Fruit fly (Drosophila melanogaster) whole organism, embryonic: ENCODE results near the gene Bap111.
A peak's percentile ranks its signal among the peaks of the same experiment; 100 is the strongest.

Source experiments
- Antp ChIP-seq: fragments of 200-800 bp; sonication (Bioruptor generic); optimal IDR thresholded peaks from 3 replicates; lab custom pipeline; 2016; ENCODE audit warnings: missing biosample characterization, missing genetic modification characterization
- B-H2 ChIP-seq: fragments of 200-800 bp; sonication (Bioruptor generic); optimal IDR thresholded peaks from 2 replicates; lab custom pipeline; 2018; ENCODE audit warnings: missing biosample characterization, mild to moderate bottlenecking, missing genetic modification characterization
- Bdp1 ChIP-seq: fragments of 200-800 bp; sonication (Bioruptor generic); optimal IDR thresholded peaks from 3 replicates; lab custom pipeline; 2016; ENCODE audit warnings: missing biosample characterization, missing genetic modification characterization
- C15 ChIP-seq: fragments of 200-800 bp; sonication (Bioruptor generic); IDR thresholded peaks from 3 replicates; pipeline ENCODE4 v1.3.6; 2022; ENCODE audit warnings: missing biosample characterization, missing genetic modification characterization
- CG10274 ChIP-seq: fragments of 200-800 bp; sonication (Bioruptor generic); optimal IDR thresholded peaks from 3 replicates; lab custom pipeline; 2017; ENCODE audit warnings: missing biosample characterization, mild to moderate bottlenecking, missing genetic modification characterization
- CG11456 ChIP-seq: fragments of 200-800 bp; sonication (Bioruptor generic); IDR thresholded peaks from 3 replicates; pipeline ENCODE4 v1.3.6; 2022; ENCODE audit warnings: missing biosample characterization, missing genetic modification characterization
- CG1233 ChIP-seq: fragments of 200-800 bp; sonication (Bioruptor generic); optimal IDR thresholded peaks from 4 replicates; lab custom pipeline; 2018; ENCODE audit warnings: missing biosample characterization, mild to moderate bottlenecking, missing genetic modification characterization
- CG12769 ChIP-seq: fragments of 200-800 bp; sonication (Bioruptor generic); optimal IDR thresholded peaks from 2 replicates; lab custom pipeline; 2019; ENCODE audit warnings: missing biosample characterization, mild to moderate bottlenecking, missing genetic modification characterization, moderate library complexity
- CG2712 ChIP-seq: fragments of 200-800 bp; optimal IDR thresholded peaks from 3 replicates; lab custom pipeline; 2019; ENCODE audit warnings: missing biosample characterization, mild to moderate bottlenecking, missing genetic modification characterization, moderate library complexity
- CG32767 ChIP-seq: fragments of 200-800 bp; sonication (Bioruptor generic); IDR thresholded peaks from 2 replicates; pipeline ENCODE4 v1.3.6; 2022; ENCODE audit warnings: missing biosample characterization, missing genetic modification characterization
- CG3281 ChIP-seq: fragments of 200-800 bp; sonication (Bioruptor generic); optimal IDR thresholded peaks from 3 replicates; lab custom pipeline; 2017; ENCODE audit warnings: missing biosample characterization, mild to moderate bottlenecking, missing genetic modification characterization
- CG34422 ChIP-seq: fragments of 200-800 bp; sonication (Bioruptor generic); IDR thresholded peaks from 3 replicates; pipeline ENCODE4 v1.3.6; 2022; ENCODE audit warnings: missing biosample characterization, missing genetic modification characterization
- CG3995 ChIP-seq: fragments of 200-800 bp; sonication (Bioruptor generic); optimal IDR thresholded peaks from 3 replicates; lab custom pipeline; 2016; ENCODE audit warnings: missing biosample characterization, missing genetic modification characterization
- CG4854 ChIP-seq: fragments of 200-800 bp; sonication (Bioruptor generic); optimal IDR thresholded peaks from 2 replicates; lab custom pipeline; 2016; ENCODE audit warnings: missing biosample characterization, missing genetic modification characterization, inconsistent platforms
- CG5180 ChIP-seq: fragments of 200-800 bp; sonication (Bioruptor generic); optimal IDR thresholded peaks from 3 replicates; lab custom pipeline; 2017; ENCODE audit warnings: missing biosample characterization, missing genetic modification characterization, mild to moderate bottlenecking, moderate library complexity, missing genetic modification reagents
- CG7928 ChIP-seq: fragments of 200-800 bp; sonication (Bioruptor generic); optimal IDR thresholded peaks from 2 replicates; lab custom pipeline; 2017; ENCODE audit warnings: missing biosample characterization, mild to moderate bottlenecking, missing genetic modification characterization
- CG7987 ChIP-seq: fragments of 200-800 bp; sonication (Bioruptor generic); optimal IDR thresholded peaks from 2 replicates; lab custom pipeline; 2018; ENCODE audit warnings: missing biosample characterization, mild to moderate bottlenecking, missing genetic modification characterization, moderate library complexity
- CG9876 ChIP-seq: fragments of 200-800 bp; sonication (Bioruptor generic); optimal IDR thresholded peaks from 2 replicates; lab custom pipeline; 2016; ENCODE audit warnings: missing biosample characterization, missing genetic modification characterization
- CHES-1-like ChIP-seq: fragments of 200-800 bp; sonication (Bioruptor generic); optimal IDR thresholded peaks from 2 replicates; lab custom pipeline; 2016; ENCODE audit warnings: missing biosample characterization, missing genetic modification characterization
- D ChIP-seq, 2 experiments: fragments of 200-800 bp in 1 of 2; fragments of >200 bp in 1 of 2; sonication (Bioruptor generic) in 1 of 2; optimal IDR thresholded peaks; 2 replicates in 1 of 2; 3 replicates in 1 of 2; lab custom pipeline; 2017; ENCODE audit warnings: mild to moderate bottlenecking in 1 of 2, missing biosample characterization in 1 of 2, missing genetic modification characterization in 1 of 2, missing genetic modification reagents in 1 of 2
- Dad ChIP-seq: fragments of 200-800 bp; sonication (Bioruptor generic); optimal IDR thresholded peaks from 3 replicates; lab custom pipeline; 2016; ENCODE audit warnings: missing biosample characterization, missing genetic modification characterization
- Dp ChIP-seq: fragments of 200-800 bp; sonication (Bioruptor generic); optimal IDR thresholded peaks from 2 replicates; lab custom pipeline; 2018; ENCODE audit warnings: missing biosample characterization, mild to moderate bottlenecking, missing genetic modification characterization, moderate library complexity
- Fer2 ChIP-seq: fragments of 200-800 bp; sonication (Bioruptor generic); optimal IDR thresholded peaks from 2 replicates; lab custom pipeline; 2018; ENCODE audit warnings: missing biosample characterization, mild to moderate bottlenecking, missing genetic modification characterization, moderate library complexity
- HmgZ ChIP-seq: fragments of 200-800 bp; sonication (Bioruptor generic); optimal IDR thresholded peaks from 2 replicates; lab custom pipeline; 2018; ENCODE audit warnings: missing biosample characterization, mild to moderate bottlenecking, missing genetic modification characterization
- Hr3 ChIP-seq: fragments of 200-800 bp; sonication (Bioruptor generic); optimal IDR thresholded peaks from 3 replicates; lab custom pipeline; 2016; ENCODE audit warnings: missing biosample characterization, missing genetic modification characterization
- Kr ChIP-seq: fragments of 200-800 bp; sonication (Bioruptor generic); optimal IDR thresholded peaks from 2 replicates; lab custom pipeline; 2017; ENCODE audit warnings: missing biosample characterization, mild to moderate bottlenecking, missing genetic modification characterization
- MBD-R2 ChIP-seq: fragments of 200-800 bp; sonication (Bioruptor generic); IDR thresholded peaks from 2 replicates; pipeline ENCODE4 v1.3.6; 2022; ENCODE audit warnings: missing biosample characterization, missing genetic modification characterization
- Med ChIP-seq: fragments of 200-800 bp; sonication (Bioruptor generic); peaks from one replicate; lab custom pipeline; 2016; ENCODE audit warnings: missing biosample characterization, missing genetic modification characterization, mild to moderate bottlenecking, inconsistent platforms, moderate library complexity
- Myb ChIP-seq: fragments of 200-800 bp; sonication (Bioruptor generic); optimal IDR thresholded peaks from 2 replicates; lab custom pipeline; 2016; ENCODE audit warnings: missing biosample characterization, missing genetic modification characterization
- NFAT ChIP-seq: fragments of 200-800 bp; sonication (Bioruptor generic); IDR thresholded peaks from 2 replicates; pipeline ENCODE4 v1.3.6; 2022; ENCODE audit warnings: missing biosample characterization, missing genetic modification characterization
- NK7.1 ChIP-seq: fragments of 200-800 bp; sonication (Bioruptor generic); optimal IDR thresholded peaks from 3 replicates; lab custom pipeline; 2016; ENCODE audit warnings: missing biosample characterization, missing genetic modification characterization
- Pdp1 ChIP-seq, 2 experiments: fragments of 200-800 bp; sonication (Bioruptor generic); optimal IDR thresholded peaks; 3 replicates each; lab custom pipeline; 2016; ENCODE audit warnings: missing biosample characterization in 2 of 2, missing genetic modification characterization in 2 of 2, mild to moderate bottlenecking in 1 of 2, moderate library complexity in 1 of 2
- Tbp ChIP-seq: fragments of >200 bp; optimal IDR thresholded peaks from 2 replicates; lab custom pipeline; 2018; ENCODE audit warnings: missing biosample characterization, missing genetic modification characterization
- Xrp1 ChIP-seq: fragments of 200-800 bp; sonication (Bioruptor generic); IDR thresholded peaks from 2 replicates; pipeline ENCODE4 v1.3.6; 2022; ENCODE audit warnings: missing biosample characterization, missing genetic modification characterization
- caup ChIP-seq: fragments of 200-800 bp; sonication (Bioruptor generic); optimal IDR thresholded peaks from 3 replicates; lab custom pipeline; 2017; ENCODE audit warnings: missing biosample characterization, mild to moderate bottlenecking, missing genetic modification characterization, moderate library complexity; ENCODE audit not compliant: severe bottlenecking
- ci ChIP-seq: fragments of 200-800 bp; sonication (Bioruptor generic); IDR thresholded peaks from 3 replicates; pipeline ENCODE4 v1.3.6; 2022; ENCODE audit warnings: missing biosample characterization, missing genetic modification characterization
- emc ChIP-seq: fragments of 200-800 bp; sonication (Bioruptor generic); optimal IDR thresholded peaks from 2 replicates; lab custom pipeline; 2016; ENCODE audit warnings: missing biosample characterization, missing genetic modification characterization
- esg ChIP-seq: fragments of 200-800 bp; sonication (Bioruptor generic); conservative IDR thresholded peaks from 2 replicates; pipeline ENCODE4 v1.3.6; 2022; ENCODE audit warnings: missing biosample characterization, missing genetic modification characterization
- fd64A ChIP-seq: fragments of 200-800 bp; sonication (Bioruptor generic); optimal IDR thresholded peaks from 3 replicates; lab custom pipeline; 2018; ENCODE audit warnings: missing biosample characterization, mild to moderate bottlenecking, missing genetic modification characterization
- gt ChIP-seq: fragments of 200-800 bp; sonication (Bioruptor generic); IDR thresholded peaks from 2 replicates; pipeline ENCODE4 v1.3.6; 2022; ENCODE audit warnings: missing biosample characterization, missing genetic modification characterization
- lilli ChIP-seq: fragments of 200-800 bp; sonication (Bioruptor generic); optimal IDR thresholded peaks from 3 replicates; lab custom pipeline; 2016; ENCODE audit warnings: missing biosample characterization, missing genetic modification characterization
- nerfin-1 ChIP-seq: fragments of 200-800 bp; sonication (Bioruptor generic); optimal IDR thresholded peaks from 3 replicates; lab custom pipeline; 2019; ENCODE audit warnings: missing biosample characterization, mild to moderate bottlenecking, missing genetic modification characterization, moderate library complexity
- pho ChIP-seq: fragments of 200-800 bp; sonication (Bioruptor generic); optimal IDR thresholded peaks from 2 replicates; lab custom pipeline; 2016; ENCODE audit warnings: missing biosample characterization, missing genetic modification characterization
- schlank ChIP-seq: fragments of 200-800 bp; sonication (Bioruptor generic); optimal IDR thresholded peaks from 2 replicates; lab custom pipeline; 2018; ENCODE audit warnings: missing biosample characterization, mild to moderate bottlenecking, missing genetic modification characterization
- sd ChIP-seq: fragments of 200-800 bp; sonication (Bioruptor generic); optimal IDR thresholded peaks from 3 replicates; lab custom pipeline; 2018; ENCODE audit warnings: missing biosample characterization, mild to moderate bottlenecking, missing genetic modification characterization, moderate library complexity
- sqz ChIP-seq: fragments of 200-800 bp; sonication (Bioruptor generic); optimal IDR thresholded peaks from 3 replicates; lab custom pipeline; 2018; ENCODE audit warnings: missing biosample characterization, mild to moderate bottlenecking, missing genetic modification characterization
- stwl ChIP-seq: fragments of 200-800 bp; sonication (Bioruptor generic); optimal IDR thresholded peaks from 3 replicates; lab custom pipeline; 2018; ENCODE audit warnings: missing biosample characterization, mild to moderate bottlenecking, missing genetic modification characterization, moderate library complexity
- tin ChIP-seq: fragments of 200-800 bp; sonication (Bioruptor generic); optimal IDR thresholded peaks from 3 replicates; lab custom pipeline; 2016; ENCODE audit warnings: missing biosample characterization, missing genetic modification characterization
- tio ChIP-seq: fragments of 200-800 bp; sonication (Bioruptor generic); optimal IDR thresholded peaks from 2 replicates; lab custom pipeline; 2017; ENCODE audit warnings: missing biosample characterization, missing genetic modification characterization, inconsistent platforms
- trem ChIP-seq: fragments of 200-800 bp; optimal IDR thresholded peaks from 3 replicates; lab custom pipeline; 2019; ENCODE audit warnings: missing biosample characterization, mild to moderate bottlenecking, missing genetic modification characterization, moderate library complexity

The Bap111 gene

DNA sequence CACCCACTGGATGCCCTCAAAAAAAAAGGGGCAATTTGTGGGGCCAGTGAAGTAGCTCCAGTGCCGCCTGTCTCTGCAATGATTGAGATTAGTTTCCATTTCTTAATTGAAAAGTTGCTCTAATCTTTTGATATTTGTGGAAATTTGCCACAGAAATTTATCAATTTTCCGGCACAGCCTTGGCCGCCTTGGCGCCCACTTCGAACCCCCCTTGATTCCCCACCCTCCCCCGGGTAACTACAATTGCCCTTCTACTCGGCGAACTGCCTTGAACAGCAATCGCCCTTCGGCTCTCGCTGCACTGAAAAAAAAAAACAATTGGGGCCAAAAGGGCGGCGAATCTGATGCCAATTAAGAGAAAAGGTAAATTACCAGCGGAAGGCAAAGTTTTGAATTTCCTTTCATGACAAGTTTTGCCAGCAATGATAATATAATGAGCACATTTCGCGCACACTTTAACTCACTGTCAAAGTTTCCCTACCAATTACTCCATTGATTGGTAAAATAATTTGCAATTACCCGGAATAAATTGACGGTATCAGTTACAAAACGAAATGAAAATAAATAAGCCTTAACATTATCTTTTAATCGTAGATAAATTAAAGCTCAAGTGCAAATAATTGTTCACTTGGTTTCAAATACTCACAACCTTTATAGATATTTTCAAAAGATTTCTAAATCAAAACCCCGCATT lies 29.3 kb upstream of the Bap111 start (continued):
- TF ChIP-seq CG9876 (GFP tag; lab: Kevin White, UChicago) (no peak), pho (no peak), Hr3 (GFP tag; lab: Kevin White, UChicago) (peak; percentile 17), Myb (GFP tag; lab: Kevin White, UChicago) (peak; percentile 6), gt (GFP tag; lab: Robert Waterston, UW) (no peak), CG7928 (no peak), Dad (GFP tag; lab: Kevin White, UChicago) (no peak), CG11456 (GFP tag; lab: Robert Waterston, UW) (no peak), C15 (GFP tag; lab: Robert Waterston, UW) (no peak), Fer2 (no peak), caup (GFP tag; lab: Kevin White, UChicago) (peak; percentile 16), CG10274 (GFP tag; lab: Kevin White, UChicago) (no peak), Xrp1 (GFP tag; lab: Robert Waterston, UW) (no peak), esg (GFP tag; lab: Robert Waterston, UW) (no peak), CG2712 (tag; lab: Kevin White, UChicago) (peak; percentile 24), CG1233 (GFP tag; lab: Kevin White, UChicago) (peak; percentile 12), Bdp1 (GFP tag; lab: Kevin White, UChicago) (no peak), CG5180 (GFP tag; lab: Kevin White, UChicago) (peak; percentile 23), CG7987 (GFP tag; lab: Kevin White, UChicago) (no peak), stwl (no peak), fd64A (GFP tag; lab: Kevin White, UChicago) (no peak), Kr (GFP tag; lab: Kevin White, UChicago) (no peak), schlank (no peak), MBD-R2 (GFP tag; lab: Robert Waterston, UW) (no peak), lilli (GFP tag; lab: Kevin White, UChicago) (peak; percentile 1), CG34422 (GFP tag; lab: Robert Waterston, UW) (no peak), Antp (GFP tag; lab: Kevin White, UChicago) (no peak), CG4854 (GFP tag; lab: Kevin White, UChicago) (no peak), tio (GFP tag; lab: Kevin White, UChicago) (peak; percentile 6), B-H2 (GFP tag; lab: Kevin White, UChicago) (no peak), Med (peak; percentile 63), trem (tag; lab: Kevin White, UChicago) (no peak), ci (GFP tag; lab: Robert Waterston, UW) (no peak), Dp (GFP tag; lab: Kevin White, UChicago) (no peak), CG32767 (GFP tag; lab: Robert Waterston, UW) (no peak), tin (GFP tag; lab: Kevin White, UChicago) (peak; percentile 43), CG12769 (tag; lab: Kevin White, UChicago) (no peak), NK7.1 (GFP tag; lab: Kevin White, UChicago) (no peak), D (optimal IDR thresholded peaks at IDR 0.05; lab: Kevin White, UChicago) (no peak), D (GFP tag; optimal IDR thresholded peaks at IDR 0.05; lab: Kevin White, UChicago) (peak; percentile 46), CG3995 (no peak), HmgZ (tag; lab: Kevin White, UChicago) (no peak), CHES-1-like (GFP tag; lab: Kevin White, UChicago) (no peak), Tbp (no peak), NFAT (GFP tag; lab: Robert Waterston, UW) (no peak), Pdp1 (GFP tag; optimal IDR thresholded peaks at IDR 0.05; lab: Kevin White, UChicago) (no peak), sqz (GFP tag; lab: Kevin White, UChicago) (no peak), CG3281 (GFP tag; lab: Kevin White, UChicago) (peak; percentile 33), emc (no peak), nerfin-1 (tag; lab: Kevin White, UChicago) (peak; percentile 15), sd (tag; lab: Kevin White, UChicago) (no peak)
